Fruit fly (Drosophila melanogaster) whole organism, adult: ENCODE measurements around the gene CG12974.

Experiments used
- CG5204 ChIP-seq: fragments of 200-800 bp; sonication (Bioruptor generic); optimal IDR thresholded peaks from 2 replicates; lab custom pipeline; 2016; ENCODE audit warnings: missing biosample characterization, missing genetic modification characterization
- CG7045 ChIP-seq: fragments of 200-800 bp; sonication (Bioruptor generic); optimal IDR thresholded peaks from 2 replicates; lab custom pipeline; 2017; ENCODE audit warnings: missing biosample characterization, mild to moderate bottlenecking, missing genetic modification characterization
- CG7101 ChIP-seq: fragments of 200-800 bp; sonication (Bioruptor generic); optimal IDR thresholded peaks from 2 replicates; lab custom pipeline; 2018; ENCODE audit warnings: missing biosample characterization, mild to moderate bottlenecking, missing genetic modification characterization, moderate library complexity
- Hr96 ChIP-seq: fragments of 200-800 bp; sonication (Bioruptor generic); optimal IDR thresholded peaks from 2 replicates; lab custom pipeline; 2016; ENCODE audit warnings: missing biosample characterization, missing genetic modification characterization
- kay ChIP-seq: fragments of 200-800 bp; sonication (Bioruptor generic); peaks from one replicate; lab custom pipeline; 2016; ENCODE audit warnings: missing biosample characterization, missing genetic modification characterization, borderline replicate concordance

DNA sequence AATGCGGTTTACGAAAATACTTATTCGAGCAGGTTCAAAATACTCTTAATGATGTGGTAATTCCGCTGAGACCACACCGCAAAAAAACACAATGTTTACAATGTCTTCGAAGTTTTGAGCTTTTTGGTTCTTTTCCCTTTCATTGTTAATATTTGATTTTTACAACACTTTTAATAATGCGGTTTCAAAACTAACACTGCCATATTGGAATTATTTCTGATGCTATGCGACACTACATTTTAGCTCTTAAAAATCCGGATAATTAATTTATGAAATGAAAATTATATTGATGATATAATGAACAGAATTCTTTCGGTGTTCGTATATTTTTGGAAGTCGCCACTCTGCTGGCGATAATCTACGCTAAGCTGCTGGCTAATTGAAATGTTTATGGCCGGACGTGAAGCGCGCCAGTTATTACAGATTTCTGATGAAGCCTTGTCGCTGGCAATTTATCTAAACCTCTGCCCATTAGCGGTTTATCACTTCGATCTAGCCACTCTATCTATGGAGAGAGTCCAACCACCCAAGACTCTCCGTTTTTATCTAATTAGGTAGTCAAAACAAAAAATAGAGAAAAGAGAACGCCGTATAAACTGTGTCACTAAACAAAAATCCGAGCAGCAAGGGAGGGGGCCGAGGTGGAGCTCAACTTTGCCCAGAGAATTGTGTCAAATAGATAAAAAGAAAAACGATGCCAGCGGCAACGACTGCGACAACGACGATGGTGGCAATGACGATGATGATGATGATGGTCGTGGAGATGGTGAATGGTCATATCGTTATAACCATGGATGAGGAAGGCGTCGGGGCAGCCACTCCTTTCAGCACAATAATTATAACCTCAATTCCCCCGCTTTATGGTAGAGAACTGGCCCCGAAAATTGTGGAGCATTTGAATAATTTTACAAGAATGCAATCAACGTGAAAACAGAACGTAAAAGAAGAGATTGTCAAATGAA is 29.4 kb downstream of the CG12974 start:
- no peak for TF ChIP-seq CG5204 (GFP tag; lab: Kevin White, UChicago)
- no peak for TF ChIP-seq Hr96 (GFP tag; lab: Kevin White, UChicago)
- no peak for TF ChIP-seq CG7101 (tag; lab: Kevin White, UChicago)
- no peak for TF ChIP-seq CG7045 (GFP tag; lab: Kevin White, UChicago)
- TF ChIP-seq kay (GFP tag; lab: Kevin White, UChicago): no peak
